Worm (Caenorhabditis elegans): Measurements from ENCODE around the gene T09F3.7.
A peak's percentile ranks its signal among the peaks of the same experiment; 100 is the strongest.

The T09F3.7 gene

ce11 chrII:10377901-10378300 lies 13.1 kb upstream of the T09F3.7 start:
- TF ChIP-seq dao-5 (tag; optimal IDR thresholded peaks at IDR 0.05) (no peak), him-1 (tag; optimal IDR thresholded peaks at IDR 0.05) (no peak), W03F9.2 (tag; optimal IDR thresholded peaks at IDR 0.05) (no peak)

DNA sequence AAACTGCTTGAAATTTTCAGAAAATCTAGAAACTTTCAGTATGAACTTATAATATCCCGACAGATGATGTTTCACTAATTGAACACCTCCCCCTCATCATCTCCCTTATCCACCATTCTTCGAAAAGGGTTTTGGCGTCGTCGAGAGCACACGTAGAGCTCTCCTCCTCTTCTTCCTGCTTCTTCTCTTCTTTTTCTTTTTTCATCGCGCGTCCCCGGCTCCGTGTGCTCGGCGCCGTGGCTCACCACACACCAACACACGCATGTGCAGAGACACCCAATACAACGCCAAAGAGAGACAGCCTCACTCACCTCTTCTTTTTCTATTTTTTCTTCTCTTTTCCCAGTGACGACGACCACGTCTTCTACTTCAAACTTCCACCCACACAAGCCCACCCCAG lies 11.4 kb upstream of the T09F3.7 start:
- TF ChIP-seq dao-5 (tag; optimal IDR thresholded peaks at IDR 0.05): no peak
- TF ChIP-seq W03F9.2 (tag; optimal IDR thresholded peaks at IDR 0.05): no peak
- peak; percentile 29 for TF ChIP-seq him-1 (tag; optimal IDR thresholded peaks at IDR 0.05)

DNA sequence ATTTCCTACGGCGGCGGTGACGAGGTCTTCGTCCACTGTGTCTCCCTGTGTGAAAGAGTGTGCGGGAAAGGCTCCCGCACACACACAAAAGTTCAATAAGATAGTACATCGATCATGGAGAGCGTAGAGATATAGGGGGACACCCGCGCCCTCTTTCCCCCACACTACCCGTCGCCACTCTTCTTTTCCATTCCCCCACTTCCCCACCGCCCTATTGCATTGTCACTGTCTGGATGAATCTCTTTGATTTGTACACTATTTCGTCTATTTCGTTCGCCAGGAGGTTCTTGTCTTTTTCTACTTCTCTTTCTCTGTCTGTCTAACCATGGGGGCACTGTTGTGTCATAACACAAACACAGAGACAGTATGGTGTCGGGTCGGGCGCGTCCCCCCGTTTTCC lies 8.7 kb upstream of the T09F3.7 start:
- TF ChIP-seq him-1 (tag; optimal IDR thresholded peaks at IDR 0.05) (no peak), W03F9.2 (tag; optimal IDR thresholded peaks at IDR 0.05) (no peak), dao-5 (tag; optimal IDR thresholded peaks at IDR 0.05) (no peak)

DNA sequence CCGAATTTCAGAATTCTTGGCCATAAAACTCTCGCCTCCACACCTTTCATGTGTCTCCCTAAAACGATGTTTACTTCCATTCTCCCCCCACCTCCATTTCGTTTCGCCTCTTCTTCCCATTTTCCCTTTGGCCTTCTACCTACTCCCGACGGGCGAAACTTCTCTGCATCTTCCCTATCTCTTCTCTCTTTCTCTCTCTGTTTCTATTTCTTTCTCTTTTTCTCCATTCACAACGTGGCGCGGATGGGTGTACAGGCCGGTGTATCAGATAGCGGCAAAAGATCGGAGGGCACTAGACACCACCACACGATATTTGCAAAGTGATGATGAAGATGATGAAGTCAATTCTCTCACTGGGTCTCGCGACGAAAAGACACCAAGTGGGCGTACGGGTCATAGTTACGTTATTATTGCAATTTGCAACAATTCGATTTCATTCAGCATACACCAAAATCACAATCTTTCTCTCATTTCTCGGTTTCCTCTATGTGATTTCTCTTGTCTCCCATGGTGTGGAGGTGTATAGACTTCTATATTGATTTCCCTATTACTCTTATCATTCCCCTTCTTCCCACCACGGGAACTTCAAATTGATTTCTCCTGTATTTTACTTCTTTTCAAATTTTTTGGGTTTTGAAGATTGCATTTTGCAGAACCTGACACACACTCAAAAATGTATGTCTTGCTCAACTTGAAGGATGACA lies 6.1 kb upstream of the T09F3.7 start, which contains the start of gene ztf-27:
ztf-27 (plus strand) TSS at position 654 of the 704 bp plus-strand sequence.
- no peak for TF ChIP-seq W03F9.2 (tag; optimal IDR thresholded peaks at IDR 0.05)
- no peak for TF ChIP-seq dao-5 (tag; optimal IDR thresholded peaks at IDR 0.05)
- TF ChIP-seq him-1 (tag; optimal IDR thresholded peaks at IDR 0.05): no peak

DNA sequence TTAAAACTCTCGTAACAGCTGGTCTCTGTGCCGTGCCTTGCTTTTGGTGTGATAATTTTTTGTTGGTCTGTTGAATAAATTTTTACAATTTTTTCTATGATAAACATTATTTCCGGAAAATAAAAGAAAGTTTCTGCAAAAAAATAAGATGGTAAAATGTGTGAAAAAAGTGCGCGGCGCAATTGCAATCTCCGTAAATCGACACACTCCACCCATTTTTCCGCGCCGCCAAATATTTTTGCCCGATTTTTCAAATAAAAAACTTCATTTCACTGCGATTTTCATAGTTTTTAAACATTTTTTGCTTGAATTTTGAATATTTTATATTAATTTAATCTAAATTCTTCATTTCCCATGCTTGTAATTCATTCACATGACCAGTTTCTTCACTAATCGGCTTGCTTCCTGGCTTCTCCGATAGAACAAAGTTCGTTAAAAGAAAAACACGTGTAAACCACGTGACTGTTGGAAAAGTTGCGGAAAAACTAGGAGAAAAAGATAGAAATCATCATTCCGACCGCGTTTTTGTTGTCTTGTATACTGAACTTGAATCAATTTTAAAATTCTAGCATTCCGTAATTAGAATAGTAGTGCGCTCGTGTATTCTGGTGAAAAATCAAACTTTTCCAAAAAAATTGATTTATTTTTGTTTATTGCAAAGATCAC lies 2.8 kb upstream of the T09F3.7 start:
- TF ChIP-seq him-1 (tag; optimal IDR thresholded peaks at IDR 0.05) (peak; percentile 44), dao-5 (tag; optimal IDR thresholded peaks at IDR 0.05) (no peak), W03F9.2 (tag; optimal IDR thresholded peaks at IDR 0.05) (peak; percentile 79)

DNA sequence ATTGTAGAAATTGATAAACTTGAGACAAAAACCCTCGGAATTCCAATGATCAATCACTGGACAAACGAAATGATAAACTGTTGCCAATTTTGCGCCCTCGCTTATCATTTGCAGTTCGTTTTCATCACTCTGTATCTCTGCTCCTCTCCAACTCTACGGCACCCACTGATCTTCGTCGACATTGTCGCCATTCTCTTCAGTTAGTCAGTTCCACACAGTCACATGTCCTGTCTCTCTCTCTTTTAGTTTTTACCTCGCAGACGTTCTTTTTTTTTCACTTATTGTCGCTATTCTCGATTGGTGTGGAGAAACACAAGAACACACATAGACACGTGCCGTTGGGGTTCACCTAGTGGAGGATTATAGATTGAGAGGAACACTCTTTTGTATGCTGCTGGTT lies 1.9 kb upstream of the T09F3.7 start:
- TF ChIP-seq W03F9.2 (tag; optimal IDR thresholded peaks at IDR 0.05) (peak; percentile 5), dao-5 (tag; optimal IDR thresholded peaks at IDR 0.05) (no peak)

- TF ChIP-seq W03F9.2 (tag; optimal IDR thresholded peaks at IDR 0.05): no peak
Measured at ce11 chrII:10389776-10390175, 1.2 kb upstream of the T09F3.7 start.

ce11 chrII:10390250-10390821 lies 632 bp upstream of the T09F3.7 start:
- TF ChIP-seq W03F9.2 (tag; optimal IDR thresholded peaks at IDR 0.05): no peak
- no peak for TF ChIP-seq dao-5 (tag; optimal IDR thresholded peaks at IDR 0.05)
- TF ChIP-seq him-1 (tag; optimal IDR thresholded peaks at IDR 0.05): no peak

ce11 chrII:10393282-10394179 lies 2.6 kb downstream of the T09F3.7 start, which contains the start of gene gpd-1:
Gene gpd-1, plus strand, starts transcription at chrII:10394129.
- TF ChIP-seq him-1 (tag; optimal IDR thresholded peaks at IDR 0.05) (no peak), W03F9.2 (tag; optimal IDR thresholded peaks at IDR 0.05) (no peak), dao-5 (tag; optimal IDR thresholded peaks at IDR 0.05) (no peak)

DNA sequence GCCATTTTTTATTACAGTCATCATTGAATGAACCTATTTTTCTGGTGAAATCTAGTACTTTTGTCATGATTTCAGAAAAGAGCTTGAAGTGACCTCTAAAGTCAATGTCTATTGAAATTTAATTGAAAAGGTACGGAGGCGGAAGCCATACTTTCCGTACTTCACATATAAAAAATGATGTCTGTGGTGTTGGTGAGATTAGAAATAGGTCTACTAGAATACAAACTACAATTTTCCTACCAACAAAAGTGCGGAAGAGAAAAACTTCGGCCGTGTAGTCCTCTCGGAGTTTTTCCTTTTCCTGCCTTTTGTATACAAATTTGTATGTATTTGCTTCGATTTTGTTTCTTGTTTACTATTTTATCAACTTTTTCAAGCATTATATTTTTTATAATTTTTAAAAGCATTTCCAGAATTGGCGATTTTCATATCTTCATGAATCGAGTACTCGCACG lies 4.4 kb downstream of the T09F3.7 start, which contains the start of gene T09F3.4:
T09F3.4 (plus strand) TSS at position 405 of the 455 bp plus-strand sequence.
- TF ChIP-seq W03F9.2 (tag; optimal IDR thresholded peaks at IDR 0.05) (peak; percentile 67), him-1 (tag; optimal IDR thresholded peaks at IDR 0.05) (no peak), dao-5 (tag; optimal IDR thresholded peaks at IDR 0.05) (peak; percentile 15)

- TF ChIP-seq him-1 (tag; optimal IDR thresholded peaks at IDR 0.05) (no peak), dao-5 (tag; optimal IDR thresholded peaks at IDR 0.05) (no peak), W03F9.2 (tag; optimal IDR thresholded peaks at IDR 0.05) (no peak)
Measured at ce11 chrII:10396578-10396977, 5.6 kb downstream of the T09F3.7 start, which contains the start of gene T09F3.5. Gene T09F3.5, plus strand, starts transcription at chrII:10396878.

ce11 chrII:10402991-10403390 lies 12.0 kb downstream of the T09F3.7 start:
- no peak for TF ChIP-seq him-1 (tag; optimal IDR thresholded peaks at IDR 0.05)
- no peak for TF ChIP-seq dao-5 (tag; optimal IDR thresholded peaks at IDR 0.05)

ce11 chrII:10410989-10411388 lies 20.0 kb downstream of the T09F3.7 start, which contains the start of gene E04D5.5:
Gene E04D5.5, plus strand, starts transcription at chrII:10411289.
- TF ChIP-seq W03F9.2 (tag; optimal IDR thresholded peaks at IDR 0.05) (no peak), him-1 (tag; optimal IDR thresholded peaks at IDR 0.05) (no peak), dao-5 (tag; optimal IDR thresholded peaks at IDR 0.05) (no peak)
